Worm (Caenorhabditis elegans): Measurements from ENCODE around the gene dac-1.

dac-1 gene

ce11 chrIII:811544-811943 lies 4.4 kb upstream of the dac-1 start, which contains the start of gene daf-7:
Gene daf-7, plus strand, starts transcription at chrIII:811844.
- no peak for TF ChIP-seq ets-7 (tag; optimal IDR thresholded peaks at IDR 0.05)
- TF ChIP-seq F13C5.2 (tag; optimal IDR thresholded peaks at IDR 0.05): no peak
- no peak for TF ChIP-seq B0310.2 (tag; optimal IDR thresholded peaks at IDR 0.05)
- no peak for TF ChIP-seq tbx-37 (GFP tag; conservative IDR thresholded peaks at IDR 0.05)
- no peak for TF ChIP-seq hmbx-1 (tag; optimal IDR thresholded peaks at IDR 0.05)
- no peak for TF ChIP-seq tbx-11 (GFP tag; IDR thresholded peaks at IDR 0.05)
- TF ChIP-seq tra-4 (tag; optimal IDR thresholded peaks at IDR 0.05): no peak
- no peak for TF ChIP-seq sea-1 (GFP tag; conservative IDR thresholded peaks at IDR 0.05)
- TF ChIP-seq ama-1 (optimal IDR thresholded peaks at IDR 0.05): no peak
- TF ChIP-seq ceh-36 (tag; optimal IDR thresholded peaks at IDR 0.05): no peak
- TF ChIP-seq hmg-4 (GFP tag; optimal IDR thresholded peaks at IDR 0.05): no peak
- TF ChIP-seq flt-1 (GFP tag; IDR thresholded peaks at IDR 0.05): no peak
- no peak for TF ChIP-seq ceh-13 (GFP tag; optimal IDR thresholded peaks at IDR 0.05)
- no peak for TF ChIP-seq scrt-1 (GFP tag; IDR thresholded peaks at IDR 0.05)
- no peak for TF ChIP-seq hnd-1 (tag; optimal IDR thresholded peaks at IDR 0.05)
- no peak for TF ChIP-seq aly-1 (tag; optimal IDR thresholded peaks at IDR 0.05)

DNA sequence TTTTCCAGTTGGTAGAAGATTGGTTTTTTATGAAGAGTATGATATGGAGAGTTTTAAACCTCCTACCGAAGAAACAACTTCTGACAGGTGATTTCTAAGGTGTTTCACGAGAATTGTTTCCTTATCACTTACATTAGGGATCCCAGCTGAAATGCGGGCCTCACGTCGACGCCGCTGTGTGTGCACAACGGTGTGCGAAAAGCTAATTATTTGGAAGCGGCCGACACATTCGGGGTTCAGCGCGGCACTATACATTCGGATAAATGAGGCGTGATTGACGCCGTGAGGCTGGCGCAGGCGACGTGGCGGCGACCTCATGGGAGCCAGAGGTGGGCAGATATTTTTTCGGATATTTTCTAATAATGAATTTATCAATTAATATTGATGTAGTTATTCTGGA lies 3.4 kb downstream of the dac-1 start:
- TF ChIP-seq B0310.2 (tag; optimal IDR thresholded peaks at IDR 0.05): no peak
- no peak for TF ChIP-seq F13C5.2 (tag; optimal IDR thresholded peaks at IDR 0.05)
- TF ChIP-seq tbx-37 (GFP tag; conservative IDR thresholded peaks at IDR 0.05): no peak
- no peak for TF ChIP-seq aly-1 (tag; optimal IDR thresholded peaks at IDR 0.05)
- TF ChIP-seq ets-7 (tag; optimal IDR thresholded peaks at IDR 0.05): no peak
- no peak for TF ChIP-seq ama-1 (optimal IDR thresholded peaks at IDR 0.05)
- TF ChIP-seq ceh-13 (GFP tag; optimal IDR thresholded peaks at IDR 0.05): no peak
- TF ChIP-seq scrt-1 (GFP tag; IDR thresholded peaks at IDR 0.05): no peak
- TF ChIP-seq hmbx-1 (tag; optimal IDR thresholded peaks at IDR 0.05): no peak
- no peak for TF ChIP-seq hmg-4 (GFP tag; optimal IDR thresholded peaks at IDR 0.05)
- TF ChIP-seq pes-1 (GFP tag; IDR thresholded peaks at IDR 0.05): no peak
- no peak for TF ChIP-seq tra-4 (tag; optimal IDR thresholded peaks at IDR 0.05)
- no peak for TF ChIP-seq ceh-36 (tag; optimal IDR thresholded peaks at IDR 0.05)
- no peak for TF ChIP-seq hnd-1 (tag; optimal IDR thresholded peaks at IDR 0.05)
- TF ChIP-seq sea-1 (GFP tag; conservative IDR thresholded peaks at IDR 0.05): no peak
- no peak for TF ChIP-seq tbx-11 (GFP tag; IDR thresholded peaks at IDR 0.05)
- TF ChIP-seq flt-1 (GFP tag; IDR thresholded peaks at IDR 0.05): no peak

- no peak for TF ChIP-seq hnd-1 (tag; optimal IDR thresholded peaks at IDR 0.05)
- no peak for TF ChIP-seq ama-1 (optimal IDR thresholded peaks at IDR 0.05)
- TF ChIP-seq scrt-1 (GFP tag; IDR thresholded peaks at IDR 0.05): no peak
- no peak for TF ChIP-seq B0310.2 (tag; optimal IDR thresholded peaks at IDR 0.05)
- TF ChIP-seq tbx-37 (GFP tag; conservative IDR thresholded peaks at IDR 0.05): no peak
- TF ChIP-seq tbx-11 (GFP tag; IDR thresholded peaks at IDR 0.05): no peak
- no peak for TF ChIP-seq ceh-13 (GFP tag; optimal IDR thresholded peaks at IDR 0.05)
- no peak for TF ChIP-seq F13C5.2 (tag; optimal IDR thresholded peaks at IDR 0.05)
- no peak for TF ChIP-seq flt-1 (GFP tag; IDR thresholded peaks at IDR 0.05)
- TF ChIP-seq pes-1 (GFP tag; IDR thresholded peaks at IDR 0.05): no peak
- TF ChIP-seq hmbx-1 (tag; optimal IDR thresholded peaks at IDR 0.05): no peak
- TF ChIP-seq tra-4 (tag; optimal IDR thresholded peaks at IDR 0.05): no peak
- TF ChIP-seq sea-1 (GFP tag; conservative IDR thresholded peaks at IDR 0.05): no peak
- TF ChIP-seq ceh-36 (tag; optimal IDR thresholded peaks at IDR 0.05): no peak
- no peak for TF ChIP-seq aly-1 (tag; optimal IDR thresholded peaks at IDR 0.05)
Measured at ce11 chrIII:822546-823272, 6.8 kb downstream of the dac-1 start, which contains the start of gene clec-149. Gene clec-149, plus strand, starts transcription at chrIII:823222.

- TF ChIP-seq F13C5.2 (tag; optimal IDR thresholded peaks at IDR 0.05) (no peak), scrt-1 (GFP tag; IDR thresholded peaks at IDR 0.05) (no peak), ceh-13 (GFP tag; optimal IDR thresholded peaks at IDR 0.05) (no peak), aly-1 (tag; optimal IDR thresholded peaks at IDR 0.05) (no peak), tra-4 (tag; optimal IDR thresholded peaks at IDR 0.05) (no peak), ets-7 (tag; optimal IDR thresholded peaks at IDR 0.05) (no peak), sea-1 (GFP tag; conservative IDR thresholded peaks at IDR 0.05) (no peak), hnd-1 (tag; optimal IDR thresholded peaks at IDR 0.05) (no peak)
Measured at ce11 chrIII:825256-825655, 9.3 kb downstream of the dac-1 start.

DNA sequence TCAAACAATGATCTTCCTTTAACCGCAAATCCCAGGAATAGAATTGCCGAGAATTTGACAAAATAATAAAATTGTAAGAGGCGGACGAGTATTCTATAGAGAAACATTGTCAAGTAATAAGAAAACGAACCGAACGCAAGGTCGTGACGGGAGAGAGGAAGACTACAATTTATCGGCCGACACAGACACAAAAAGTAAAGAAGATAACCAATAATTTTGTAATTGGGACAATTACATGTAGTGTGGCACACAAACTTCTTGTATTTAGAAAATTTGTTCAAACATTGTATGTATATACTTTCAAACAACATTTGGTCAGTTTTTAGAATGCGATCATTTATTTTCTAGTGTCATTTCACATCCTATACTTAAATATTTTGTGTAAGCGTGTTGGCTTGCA lies 16.0 kb downstream of the dac-1 start, which contains the start of gene ceeh-1:
Gene ceeh-1 (minus strand): TSS at position 317 of the 400 bp plus-strand sequence.
- TF ChIP-seq hmg-4 (GFP tag; optimal IDR thresholded peaks at IDR 0.05): no peak
- TF ChIP-seq ama-1 (optimal IDR thresholded peaks at IDR 0.05): no peak
- TF ChIP-seq pes-1 (GFP tag; IDR thresholded peaks at IDR 0.05): no peak
- TF ChIP-seq hmbx-1 (tag; optimal IDR thresholded peaks at IDR 0.05): no peak
- TF ChIP-seq ets-7 (tag; optimal IDR thresholded peaks at IDR 0.05): no peak
- TF ChIP-seq ceh-13 (GFP tag; optimal IDR thresholded peaks at IDR 0.05): no peak
- TF ChIP-seq hnd-1 (tag; optimal IDR thresholded peaks at IDR 0.05): no peak
- no peak for TF ChIP-seq aly-1 (tag; optimal IDR thresholded peaks at IDR 0.05)
- no peak for TF ChIP-seq tra-4 (tag; optimal IDR thresholded peaks at IDR 0.05)
- no peak for TF ChIP-seq tbx-11 (GFP tag; IDR thresholded peaks at IDR 0.05)
- no peak for TF ChIP-seq F13C5.2 (tag; optimal IDR thresholded peaks at IDR 0.05)
- no peak for TF ChIP-seq flt-1 (GFP tag; IDR thresholded peaks at IDR 0.05)

ce11 chrIII:832855-833504 lies 17.0 kb downstream of the dac-1 start, which contains the start of gene zip-2:
Gene zip-2, plus strand, starts transcription at chrIII:832982.
- TF ChIP-seq F13C5.2 (tag; optimal IDR thresholded peaks at IDR 0.05): no peak
- no peak for TF ChIP-seq ceh-13 (GFP tag; optimal IDR thresholded peaks at IDR 0.05)
- TF ChIP-seq tbx-11 (GFP tag; IDR thresholded peaks at IDR 0.05): no peak
- no peak for TF ChIP-seq ets-7 (tag; optimal IDR thresholded peaks at IDR 0.05)
- TF ChIP-seq hmg-4 (GFP tag; optimal IDR thresholded peaks at IDR 0.05): no peak
- no peak for TF ChIP-seq sea-1 (GFP tag; conservative IDR thresholded peaks at IDR 0.05)
- TF ChIP-seq flt-1 (GFP tag; IDR thresholded peaks at IDR 0.05): no peak
- TF ChIP-seq aly-1 (tag; optimal IDR thresholded peaks at IDR 0.05): no peak
- no peak for TF ChIP-seq ama-1 (optimal IDR thresholded peaks at IDR 0.05)
- TF ChIP-seq tra-4 (tag; optimal IDR thresholded peaks at IDR 0.05): no peak
- TF ChIP-seq ceh-36 (tag; optimal IDR thresholded peaks at IDR 0.05): no peak
- TF ChIP-seq scrt-1 (GFP tag; IDR thresholded peaks at IDR 0.05): no peak
- no peak for TF ChIP-seq hmbx-1 (tag; optimal IDR thresholded peaks at IDR 0.05)
- no peak for TF ChIP-seq pes-1 (GFP tag; IDR thresholded peaks at IDR 0.05)
- no peak for TF ChIP-seq B0310.2 (tag; optimal IDR thresholded peaks at IDR 0.05)
